Worm (Caenorhabditis elegans) whole organism, L4 larva: Measurements from ENCODE around the gene srbc-9.

ENCODE experiments used
- ama-1 ChIP-seq: fragments of 150-350 bp; optimal IDR thresholded peaks from 2 replicates; lab custom pipeline; 2014; ENCODE audit warnings: inconsistent platforms, mixed read lengths
- ces-1 ChIP-seq: fragments of 150-350 bp; sonication (generic microtip); optimal IDR thresholded peaks from 4 replicates; lab custom pipeline; 2014; ENCODE audit warnings: missing biosample characterization, missing genetic modification reagents, missing genetic modification characterization
- dmd-8 ChIP-seq: fragments of 200-800 bp; sonication (Bioruptor generic); IDR thresholded peaks from 2 replicates; pipeline ENCODE4 v1.3.6; 2022; ENCODE audit warnings: missing genetic modification characterization, missing compliant biosample characterization
- dve-1 ChIP-seq: sonication (generic microtip); optimal IDR thresholded peaks from 2 replicates; lab custom pipeline; 2017; ENCODE audit warnings: antibody characterized with exemption, mild to moderate bottlenecking, missing genetic modification characterization, missing compliant biosample characterization; ENCODE audit not compliant: insufficient read depth
- hif-1 ChIP-seq, 2 experiments: sonication (generic microtip); optimal IDR thresholded peaks; 2 replicates each; lab custom pipeline; 2016 to 2017; ENCODE audit warnings: missing compliant biosample characterization in 2 of 2, missing genetic modification characterization in 2 of 2, missing genetic modification reagents in 2 of 2, missing genotype in 2 of 2, mild to moderate bottlenecking in 1 of 2
- hlh-30 ChIP-seq: sonication (generic microtip); optimal IDR thresholded peaks from 2 replicates; lab custom pipeline; 2017; ENCODE audit warnings: antibody characterized with exemption, mild to moderate bottlenecking, missing genetic modification characterization, missing compliant biosample characterization; ENCODE audit not compliant: insufficient read depth
- hmg-1.1 ChIP-seq: fragments of 200-800 bp; sonication (Bioruptor generic); IDR thresholded peaks from 2 replicates; pipeline ENCODE4 v1.3.6; 2022; ENCODE audit warnings: missing genetic modification reagents, missing genetic modification characterization, missing compliant biosample characterization
- lsy-2 ChIP-seq, 2 experiments: fragments of 150-350 bp in 1 of 2; sonication (generic microtip) in 1 of 2; optimal IDR thresholded peaks; 2 replicates each; lab custom pipeline; 2014 to 2017; ENCODE audit warnings: missing biosample characterization in 2 of 2, missing genetic modification characterization in 2 of 2
- nhr-11 ChIP-seq: fragments of 150-350 bp; optimal IDR thresholded peaks from 2 replicates; lab custom pipeline; 2014; ENCODE audit warnings: missing biosample characterization, missing genetic modification characterization
- nhr-237 ChIP-seq: sonication (generic microtip); optimal IDR thresholded peaks from 2 replicates; lab custom pipeline; 2017; ENCODE audit warnings: missing biosample characterization, missing genetic modification characterization
- snpc-4 ChIP-seq: fragments of 150-350 bp; optimal IDR thresholded peaks from 2 replicates; lab custom pipeline; 2014; ENCODE audit warnings: missing biosample characterization, missing genetic modification characterization
- unc-62 ChIP-seq, 3 experiments: fragments of 150-350 bp in 1 of 3; sonication (generic microtip); optimal IDR thresholded peaks in 2 of 3; peaks in 1 of 3; 1 replicate in 1 of 3; 2 replicates in 2 of 3; lab custom pipeline; 2014 to 2017; ENCODE audit warnings: missing biosample characterization in 3 of 3, missing genetic modification characterization in 3 of 3, missing genetic modification reagents in 3 of 3, missing genotype in 1 of 3
- zfp-3 ChIP-seq: fragments of 200-800 bp; sonication (Bioruptor generic); conservative IDR thresholded peaks from 2 replicates; pipeline ENCODE4 v1.3.6; 2022; ENCODE audit warnings: missing genetic modification reagents, missing genetic modification characterization, missing compliant biosample characterization

DNA sequence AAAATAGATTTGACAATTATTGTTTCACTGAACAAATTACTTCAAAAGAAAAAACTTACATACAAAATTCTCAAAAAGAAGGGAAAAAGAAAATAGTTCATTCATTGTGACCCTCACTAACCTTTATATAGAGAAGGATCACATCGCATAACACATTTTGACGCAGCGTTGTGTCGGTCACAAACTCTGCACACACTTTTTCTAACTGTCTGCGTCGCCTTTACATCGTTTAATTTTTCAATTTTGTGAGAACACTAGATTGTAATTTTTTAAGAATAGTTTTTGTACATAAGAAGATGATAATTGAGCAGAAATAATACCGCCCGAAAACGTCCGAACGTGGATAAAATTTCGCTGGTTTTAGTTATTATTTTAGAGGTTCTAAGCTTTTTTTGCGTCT, 9.3 kb downstream of the srbc-9 start, which contains the start of gene C18B10.6:
- no peak for TF ChIP-seq zfp-3 (GFP tag; lab: Robert Waterston, UW)
- no peak for TF ChIP-seq ama-1
- TF ChIP-seq dmd-8 (GFP tag; lab: Robert Waterston, UW): no peak
- TF ChIP-seq hif-1 (tag; optimal IDR thresholded peaks at IDR 0.05; lab: Kevin White, UChicago): no peak
- no peak for TF ChIP-seq nhr-11 (tag; lab: Kevin White, UChicago)
- no peak for TF ChIP-seq snpc-4 (tag; lab: Kevin White, UChicago)
- TF ChIP-seq unc-62 (GFP tag; optimal IDR thresholded peaks at IDR 0.05 in 1 of 2; lab: Kevin White, UChicago): no peak
- no peak for TF ChIP-seq unc-62 (tag; optimal IDR thresholded peaks at IDR 0.05; lab: Kevin White, UChicago)
- TF ChIP-seq lsy-2 (tag; optimal IDR thresholded peaks at IDR 0.05; lab: Kevin White, UChicago): no peak
- TF ChIP-seq hlh-30: no peak
- no peak for TF ChIP-seq ces-1
- TF ChIP-seq dve-1 (tag; lab: Kevin White, UChicago): no peak
- TF ChIP-seq nhr-237 (tag; lab: Kevin White, UChicago): no peak
- TF ChIP-seq hmg-1.1 (GFP tag; lab: Robert Waterston, UW): no peak
